Fruit fly (Drosophila melanogaster) Kc167 (cell line): ENCODE results near the gene amos.

Source experiments
- psq ChIP-seq: fragments of >200 bp; optimal IDR thresholded peaks from 2 replicates; lab custom pipeline; 2017; ENCODE audit warnings: missing external identifiers
- ttk ChIP-seq: sonication (Bioruptor generic); optimal IDR thresholded peaks from 2 replicates; lab custom pipeline; 2017; ENCODE audit warnings: missing external identifiers

DNA sequence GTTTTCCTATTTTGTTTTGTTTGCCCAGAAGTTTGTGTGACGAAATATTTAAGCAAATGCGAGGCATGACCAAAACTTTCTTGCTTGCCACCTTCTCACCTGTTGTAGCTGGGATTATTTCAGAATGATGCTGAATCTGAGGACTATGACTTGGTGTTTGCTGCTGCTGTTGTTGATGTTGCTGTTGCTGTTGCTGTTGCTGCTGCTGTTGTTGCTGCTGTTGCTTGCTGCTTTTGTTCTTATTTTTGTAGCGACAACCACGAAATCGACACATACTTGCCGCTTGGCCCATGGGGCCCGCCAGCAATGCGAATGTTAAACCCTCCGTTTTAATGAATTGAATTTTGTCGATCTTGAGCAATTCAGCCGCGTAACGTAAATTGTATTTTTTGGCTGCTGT, 50.3 kb downstream of the amos start:
- TF ChIP-seq ttk (lab: Kevin White, UChicago) (no peak), psq (lab: Kevin White, UChicago) (no peak)
